Worm (Caenorhabditis elegans) whole organism, midembryonic: ENCODE data around the gene D1044.4.

ENCODE experiments used
- T22C8.4 ChIP-seq: fragments of 200-800 bp; sonication (Bioruptor generic); IDR thresholded peaks from 2 replicates; pipeline ENCODE4 v1.3.6; 2022; ENCODE audit warnings: missing genetic modification characterization, missing compliant biosample characterization
- cog-1 ChIP-seq: sonication (generic microtip); optimal IDR thresholded peaks from 2 replicates; lab custom pipeline; 2016; ENCODE audit warnings: missing genetic modification characterization, missing compliant biosample characterization
- flt-1 ChIP-seq: fragments of 200-800 bp; sonication (Bioruptor generic); IDR thresholded peaks from 2 replicates; pipeline ENCODE4 v1.3.6; 2022; ENCODE audit warnings: missing genetic modification characterization, missing compliant biosample characterization
- klf-2 ChIP-seq: fragments of 200-800 bp; sonication (Bioruptor generic); conservative IDR thresholded peaks from 2 replicates; pipeline ENCODE4 v1.3.6; 2022; ENCODE audit warnings: missing genetic modification reagents, missing genetic modification characterization, missing compliant biosample characterization
- med-1 ChIP-seq: sonication (generic microtip); optimal IDR thresholded peaks from 2 replicates; lab custom pipeline; 2017; ENCODE audit warnings: missing genetic modification characterization, mild to moderate bottlenecking, missing compliant biosample characterization, antibody characterized with exemption, missing genetic modification reagents; ENCODE audit not compliant: insufficient read depth
- ref-1 ChIP-seq: fragments of 200-800 bp; sonication (Bioruptor generic); conservative IDR thresholded peaks from 2 replicates; pipeline ENCODE4 v1.3.6; 2022; ENCODE audit warnings: missing genetic modification reagents, missing genetic modification characterization, missing compliant biosample characterization
- tab-1 ChIP-seq: fragments of 200-800 bp; sonication (Bioruptor generic); IDR thresholded peaks from 2 replicates; pipeline ENCODE4 v1.3.6; 2022; ENCODE audit warnings: missing genetic modification characterization, missing compliant biosample characterization
- ztf-23 ChIP-seq: fragments of 200-800 bp; sonication (Bioruptor generic); IDR thresholded peaks from 2 replicates; pipeline ENCODE4 v1.3.6; 2022; ENCODE audit warnings: missing genetic modification reagents, missing genetic modification characterization, missing compliant biosample characterization
- ztf-29 ChIP-seq: fragments of 200-800 bp; sonication (Bioruptor generic); IDR thresholded peaks from 2 replicates; pipeline ENCODE4 v1.3.6; 2022; ENCODE audit warnings: missing genetic modification reagents, missing genetic modification characterization, missing compliant biosample characterization

D1044.4 gene

DNA sequence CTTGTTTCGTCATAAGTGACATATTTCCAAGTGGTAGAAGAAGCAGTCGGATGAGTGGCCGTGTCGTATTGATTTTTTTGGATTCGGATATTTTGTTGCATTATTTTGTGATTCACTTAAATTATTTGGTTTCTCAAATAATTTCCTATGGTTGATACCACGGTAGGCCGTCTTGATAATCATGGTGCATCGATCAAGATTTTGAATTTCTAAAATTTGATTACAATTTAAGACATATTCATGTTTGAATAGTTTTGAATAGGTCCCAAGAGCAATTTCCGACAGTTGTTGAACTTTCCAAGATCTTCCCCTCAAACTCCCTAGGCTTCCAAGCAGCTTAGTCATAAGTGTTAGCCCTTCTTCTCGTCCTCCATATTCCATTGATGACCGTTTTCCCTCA, at the start of gene D1044.4:
TSS of gene D1044.4 (minus strand) at position 101 of the 400 bp plus-strand sequence.
- TF ChIP-seq ref-1 (no peak), tab-1 (GFP tag; lab: Robert Waterston, UW) (no peak), flt-1 (GFP tag; lab: Robert Waterston, UW) (no peak), klf-2 (no peak), ztf-23 (no peak), T22C8.4 (GFP tag; lab: Robert Waterston, UW) (no peak), cog-1 (tag; lab: Kevin White, UChicago) (no peak), ztf-29 (GFP tag; lab: Robert Waterston, UW) (no peak), med-1 (GFP tag; lab: Kevin White, UChicago) (no peak)

ce11 chrIII:5570814-5571443, 49.1 kb upstream of the D1044.4 start:
- no peak for TF ChIP-seq ref-1
- TF ChIP-seq tab-1 (GFP tag; lab: Robert Waterston, UW) = no peak
- no peak for TF ChIP-seq ztf-23
- no peak for TF ChIP-seq ztf-29 (GFP tag; lab: Robert Waterston, UW)
- TF ChIP-seq med-1 (GFP tag; lab: Kevin White, UChicago) = no peak
- TF ChIP-seq T22C8.4 (GFP tag; lab: Robert Waterston, UW) = no peak
- no peak for TF ChIP-seq flt-1 (GFP tag; lab: Robert Waterston, UW)
- TF ChIP-seq klf-2 = no peak
- TF ChIP-seq cog-1 (tag; lab: Kevin White, UChicago) = no peak

- TF ChIP-seq T22C8.4 (GFP tag; lab: Robert Waterston, UW) (no peak), ztf-29 (GFP tag; lab: Robert Waterston, UW) (no peak), med-1 (GFP tag; lab: Kevin White, UChicago) (no peak), ztf-23 (no peak), tab-1 (GFP tag; lab: Robert Waterston, UW) (no peak), ref-1 (no peak), cog-1 (tag; lab: Kevin White, UChicago) (no peak), flt-1 (GFP tag; lab: Robert Waterston, UW) (no peak), klf-2 (no peak)
These were observed 46.8 kb upstream of the D1044.4 start, which contains the start of gene nspb-12 for ce11 chrIII:5568679-5569078. TSS of gene nspb-12 (minus strand) at chrIII:5568779.

DNA sequence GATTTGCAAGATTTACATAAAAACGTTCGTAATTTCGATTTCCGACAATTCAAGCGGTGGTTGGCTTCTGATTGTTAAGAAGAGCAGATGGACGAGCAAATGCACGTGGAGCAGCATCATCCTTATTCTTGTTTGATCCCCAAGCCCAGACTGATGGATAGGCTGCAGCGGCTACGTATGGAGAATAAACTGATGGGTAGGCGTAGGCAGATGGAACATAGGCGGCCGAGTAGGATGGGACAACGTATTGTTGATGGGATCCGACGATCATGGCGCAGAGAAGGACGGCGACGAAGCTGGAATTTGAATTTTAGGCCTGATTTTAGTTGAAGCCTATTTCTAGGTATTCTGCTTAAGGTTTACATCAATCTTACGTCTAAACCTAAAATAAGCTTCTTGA, 46.4 kb upstream of the D1044.4 start:
- 0 out of 2 replicates have a peak, but pooled peaks have one; percentile 59 for TF ChIP-seq tab-1 (GFP tag; lab: Robert Waterston, UW)
- no peak for TF ChIP-seq med-1 (GFP tag; lab: Kevin White, UChicago)

DNA sequence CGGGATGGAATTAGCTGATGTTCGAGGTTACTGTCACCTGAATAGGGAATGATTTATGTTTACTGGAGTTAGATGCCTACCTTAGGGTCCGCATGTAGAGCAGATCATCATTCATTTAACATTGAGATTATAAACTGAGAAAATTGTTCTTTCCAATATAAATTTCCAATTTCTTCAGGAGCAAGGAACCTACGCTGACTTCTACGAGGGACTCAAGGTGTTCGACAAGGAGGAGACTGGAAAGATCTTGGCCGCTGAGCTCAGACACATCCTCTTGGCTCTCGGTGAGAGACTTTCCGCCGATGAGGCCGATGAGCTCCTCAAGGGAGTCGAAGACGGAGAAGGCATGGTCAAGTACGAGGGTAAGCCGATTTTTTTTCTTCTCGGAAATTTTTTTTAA, 44.7 kb upstream of the D1044.4 start:
- TF ChIP-seq med-1 (GFP tag; lab: Kevin White, UChicago) (no peak), ztf-23 (peak; percentile 44; the same call in 1 of the 2 replicates)

ce11 chrIII:5565699-5566098, 43.9 kb upstream of the D1044.4 start:
- TF ChIP-seq cog-1 (tag; lab: Kevin White, UChicago) (no peak), ref-1 (no peak), flt-1 (GFP tag; lab: Robert Waterston, UW) (no peak), klf-2 (no peak), ztf-29 (GFP tag; lab: Robert Waterston, UW) (no peak), ztf-23 (no peak), tab-1 (GFP tag; lab: Robert Waterston, UW) (no peak), med-1 (GFP tag; lab: Kevin White, UChicago) (no peak), T22C8.4 (GFP tag; lab: Robert Waterston, UW) (no peak)

ce11 chrIII:5564799-5565198, 43.0 kb upstream of the D1044.4 start, which contains the start of gene mlc-3:
TSS of gene mlc-3 (plus strand) at chrIII:5565025.
- TF ChIP-seq flt-1 (GFP tag; lab: Robert Waterston, UW) (peak; percentile 69; the same call in 1 of the 2 replicates), ztf-23 (no peak)

- TF ChIP-seq med-1 (GFP tag; lab: Kevin White, UChicago) = no peak
- no peak for TF ChIP-seq ztf-23
- no peak for TF ChIP-seq cog-1 (tag; lab: Kevin White, UChicago)
- TF ChIP-seq klf-2 = no peak
- no peak for TF ChIP-seq flt-1 (GFP tag; lab: Robert Waterston, UW)
- no peak for TF ChIP-seq ztf-29 (GFP tag; lab: Robert Waterston, UW)
These were observed 42.5 kb upstream of the D1044.4 start for ce11 chrIII:5564325-5564724.

ce11 chrIII:5563680-5564079, 41.9 kb upstream of the D1044.4 start:
- no peak for TF ChIP-seq tab-1 (GFP tag; lab: Robert Waterston, UW)

DNA sequence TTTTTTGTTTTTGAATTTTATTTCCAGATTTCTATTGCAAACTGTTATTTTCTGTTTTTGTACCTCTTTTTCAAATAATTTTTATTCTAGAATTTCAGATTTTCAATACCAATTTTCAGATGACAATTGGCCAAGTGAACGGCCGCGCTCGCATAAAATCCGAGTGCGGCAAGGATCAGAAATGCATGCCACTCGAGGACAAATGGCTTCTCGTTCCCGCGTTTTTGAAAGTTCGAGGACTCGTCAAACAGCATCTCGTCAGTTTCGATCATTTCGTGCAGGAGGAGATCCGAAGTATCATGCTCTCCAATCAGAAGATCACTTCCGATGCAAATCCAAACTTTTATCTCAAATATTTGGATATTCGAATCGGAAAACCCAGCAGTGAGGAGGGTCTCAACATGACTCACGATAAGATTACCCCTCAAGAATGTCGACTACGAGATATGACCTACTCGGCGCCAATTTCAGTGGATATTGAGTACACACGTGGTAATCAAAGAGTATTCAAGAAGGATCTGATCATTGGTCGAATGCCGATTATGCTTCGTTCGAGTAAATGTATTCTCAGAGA, 35.5 kb upstream of the D1044.4 start, which contains the start of gene rpc-2:
TSS of gene rpc-2 (plus strand) at position 120 of the 574 bp plus-strand sequence.
- TF ChIP-seq klf-2 (no peak), ztf-29 (GFP tag; lab: Robert Waterston, UW) (no peak), med-1 (GFP tag; lab: Kevin White, UChicago) (no peak), ztf-23 (no peak), ref-1 (no peak)
